Worm (Caenorhabditis elegans) whole organism, L1 larva: ENCODE data around the gene gcsh-1.
A peak's percentile ranks its signal among the peaks of the same experiment; 100 is the strongest.

Experiments
- C34B4.2 ChIP-seq: sonication (generic microtip); optimal IDR thresholded peaks from 2 replicates; lab custom pipeline; 2017; ENCODE audit warnings: mild to moderate bottlenecking, missing genetic modification characterization, missing compliant biosample characterization
- aha-1 ChIP-seq: fragments of 150-350 bp; optimal IDR thresholded peaks from 2 replicates; lab custom pipeline; 2014; ENCODE audit warnings: missing biosample characterization, missing genetic modification characterization
- aly-2 ChIP-seq: fragments of 150-350 bp; optimal IDR thresholded peaks from 2 replicates; lab custom pipeline; 2014; ENCODE audit warnings: missing biosample characterization, missing genetic modification characterization
- ceh-82 ChIP-seq, 3 experiments: fragments of 150-350 bp in 1 of 3; sonication (generic microtip) in 2 of 3; optimal IDR thresholded peaks; 2 replicates each; lab custom pipeline; 2014 to 2017; ENCODE audit warnings: missing biosample characterization in 3 of 3, missing genetic modification characterization in 3 of 3
- dsc-1 ChIP-seq: sonication (generic microtip); optimal IDR thresholded peaks from 2 replicates; lab custom pipeline; 2016; ENCODE audit warnings: mild to moderate bottlenecking, missing genetic modification characterization, missing compliant biosample characterization
- egl-13 ChIP-seq: sonication (generic microtip); optimal IDR thresholded peaks from 2 replicates; lab custom pipeline; 2016; ENCODE audit warnings: missing genotype, missing genetic modification reagents, missing genetic modification characterization, missing compliant biosample characterization
- egl-27 ChIP-seq, 2 experiments: fragments of 150-350 bp in 1 of 2; sonication (generic microtip); optimal IDR thresholded peaks; 3 replicates each; lab custom pipeline; 2017 to 2018; ENCODE audit warnings: missing biosample characterization in 2 of 2, missing genetic modification characterization in 2 of 2, missing genetic modification reagents in 2 of 2
- elt-2 ChIP-seq: sonication (generic microtip); optimal IDR thresholded peaks from 2 replicates; lab custom pipeline; 2016; ENCODE audit warnings: missing genetic modification characterization, mild to moderate bottlenecking, inconsistent platforms, missing compliant biosample characterization, missing genetic modification reagents
- elt-3 ChIP-seq, 6 experiments: fragments of 150-350 bp in 1 of 6; sonication (generic microtip); optimal IDR thresholded peaks; 2 replicates each; lab custom pipeline; 2017 to 2018; ENCODE audit warnings: missing biosample characterization in 6 of 6, missing genetic modification characterization in 6 of 6, inconsistent platforms in 1 of 6
- fkh-10 ChIP-seq: sonication (generic microtip); optimal IDR thresholded peaks from 2 replicates; lab custom pipeline; 2017; ENCODE audit warnings: missing biosample characterization, missing genetic modification reagents, missing genetic modification characterization
- fkh-4 ChIP-seq: sonication (generic microtip); optimal IDR thresholded peaks from 2 replicates; lab custom pipeline; 2016; ENCODE audit warnings: missing compliant biosample characterization, missing genetic modification characterization, borderline replicate concordance
- grh-1 ChIP-seq: fragments of 200-800 bp; sonication (Bioruptor generic); IDR thresholded peaks from 2 replicates; pipeline ENCODE4 v1.3.6; 2022; ENCODE audit warnings: missing genetic modification reagents, missing genetic modification characterization, missing compliant biosample characterization
- hlh-17 ChIP-seq: fragments of 200-800 bp; sonication (Bioruptor generic); optimal IDR thresholded peaks from 2 replicates; lab custom pipeline; 2018; ENCODE audit warnings: missing genetic modification characterization, mild to moderate bottlenecking, missing compliant biosample characterization, moderate library complexity, borderline replicate concordance
- hlh-4 ChIP-seq: sonication (generic microtip); optimal IDR thresholded peaks from 2 replicates; lab custom pipeline; 2016; ENCODE audit warnings: mild to moderate bottlenecking, missing genetic modification characterization, missing compliant biosample characterization
- isw-1 ChIP-seq: fragments of 200-800 bp; sonication (Bioruptor generic); IDR thresholded peaks from 2 replicates; pipeline ENCODE4 v1.3.6; 2022; ENCODE audit warnings: missing genetic modification characterization, missing compliant biosample characterization
- jun-1 ChIP-seq: fragments of 150-350 bp; optimal IDR thresholded peaks from 2 replicates; lab custom pipeline; 2014; ENCODE audit warnings: missing biosample characterization, missing genetic modification reagents, missing genetic modification characterization
- lin-35 ChIP-seq, 2 experiments: fragments of 150-350 bp; optimal IDR thresholded peaks; 2 replicates each; lab custom pipeline; 2014; ENCODE audit warnings: missing biosample characterization in 2 of 2, missing genetic modification characterization in 2 of 2, missing genetic modification reagents in 2 of 2
- lin-39 ChIP-seq: fragments of 150-350 bp; optimal IDR thresholded peaks from 2 replicates; lab custom pipeline; 2014; ENCODE audit warnings: missing biosample characterization, missing genetic modification reagents, missing genetic modification characterization
- lir-3 ChIP-seq: sonication (generic microtip); optimal IDR thresholded peaks from 2 replicates; lab custom pipeline; 2016; ENCODE audit warnings: mild to moderate bottlenecking, missing genetic modification characterization, moderate library complexity, missing compliant biosample characterization; ENCODE audit not compliant: poor library complexity
- lsy-2 ChIP-seq, 2 experiments: fragments of 150-350 bp; optimal IDR thresholded peaks; 2 replicates each; lab custom pipeline; 2014; ENCODE audit warnings: missing biosample characterization in 2 of 2, missing genetic modification characterization in 2 of 2
- mab-9 ChIP-seq: fragments of 200-800 bp; sonication (Bioruptor generic); IDR thresholded peaks from 2 replicates; pipeline ENCODE4 v1.3.6; 2022; ENCODE audit warnings: missing genetic modification reagents, missing genetic modification characterization, missing compliant biosample characterization
- mdl-1 ChIP-seq, 2 experiments: fragments of 150-350 bp; optimal IDR thresholded peaks; 2 replicates each; lab custom pipeline; 2014 to 2017; ENCODE audit warnings: missing biosample characterization in 2 of 2, missing genetic modification characterization in 2 of 2, inconsistent platforms in 1 of 2
- mef-2 ChIP-seq: fragments of 150-350 bp; optimal IDR thresholded peaks from 2 replicates; lab custom pipeline; 2014; ENCODE audit warnings: missing biosample characterization, missing genetic modification characterization
- nhr-12 ChIP-seq: sonication (generic microtip); optimal IDR thresholded peaks from 2 replicates; lab custom pipeline; 2017; ENCODE audit warnings: missing biosample characterization, missing genetic modification characterization
- nhr-19 ChIP-seq: fragments of 200-800 bp; sonication (Bioruptor generic); conservative IDR thresholded peaks from 2 replicates; pipeline ENCODE4 v1.3.6; 2022; ENCODE audit warnings: missing genetic modification characterization, missing compliant biosample characterization
- nhr-20 ChIP-seq: sonication (generic microtip); optimal IDR thresholded peaks from 2 replicates; lab custom pipeline; 2016; ENCODE audit warnings: mild to moderate bottlenecking, missing genetic modification characterization, missing compliant biosample characterization
- nhr-237 ChIP-seq: fragments of 150-350 bp; optimal IDR thresholded peaks from 2 replicates; lab custom pipeline; 2014; ENCODE audit warnings: missing biosample characterization, missing genetic modification characterization
- nhr-28 ChIP-seq: fragments of 150-350 bp; optimal IDR thresholded peaks from 2 replicates; lab custom pipeline; 2014; ENCODE audit warnings: missing biosample characterization, missing genetic modification characterization
- nhr-47 ChIP-seq: sonication (generic microtip); optimal IDR thresholded peaks from 2 replicates; lab custom pipeline; 2016; ENCODE audit warnings: mild to moderate bottlenecking, missing genetic modification characterization, moderate library complexity, missing compliant biosample characterization
- nhr-71 ChIP-seq: sonication (generic microtip); optimal IDR thresholded peaks from 2 replicates; lab custom pipeline; 2016; ENCODE audit warnings: mild to moderate bottlenecking, missing genetic modification characterization, moderate library complexity, missing compliant biosample characterization
- nhr-77 ChIP-seq: fragments of 150-350 bp; optimal IDR thresholded peaks from 2 replicates; lab custom pipeline; 2014; ENCODE audit warnings: missing biosample characterization, missing genetic modification characterization
- nhr-84 ChIP-seq: sonication (generic microtip); optimal IDR thresholded peaks from 2 replicates; lab custom pipeline; 2017; ENCODE audit warnings: missing biosample characterization, missing genetic modification characterization
- nhr-85 ChIP-seq: sonication (generic microtip); peaks from one replicate; lab custom pipeline; 2016; ENCODE audit warnings: missing genetic modification characterization, inconsistent platforms, missing compliant biosample characterization
- nhr-90 ChIP-seq: sonication (generic microtip); optimal IDR thresholded peaks from 2 replicates; lab custom pipeline; 2016; ENCODE audit warnings: mild to moderate bottlenecking, missing genetic modification characterization, missing compliant biosample characterization; ENCODE audit not compliant: poor library complexity
- pqm-1 ChIP-seq: sonication (generic microtip); optimal IDR thresholded peaks from 3 replicates; lab custom pipeline; 2017; ENCODE audit warnings: missing biosample characterization, missing genetic modification characterization
- rnt-1 ChIP-seq: sonication (generic microtip); optimal IDR thresholded peaks from 2 replicates; lab custom pipeline; 2016; ENCODE audit warnings: mild to moderate bottlenecking, missing genetic modification characterization, moderate library complexity, missing compliant biosample characterization
- skn-1 ChIP-seq: fragments of 150-350 bp; optimal IDR thresholded peaks from 2 replicates; lab custom pipeline; 2014; ENCODE audit warnings: missing biosample characterization, missing genetic modification characterization
- snpc-4 ChIP-seq: fragments of 150-350 bp; optimal IDR thresholded peaks from 2 replicates; lab custom pipeline; 2014; ENCODE audit warnings: missing biosample characterization, missing genetic modification characterization
- snu-23 ChIP-seq: sonication (generic microtip); optimal IDR thresholded peaks from 2 replicates; lab custom pipeline; 2016; ENCODE audit warnings: missing genetic modification characterization, missing compliant biosample characterization
- swsn-7 ChIP-seq: sonication (generic microtip); optimal IDR thresholded peaks from 2 replicates; lab custom pipeline; 2016; ENCODE audit warnings: missing genetic modification characterization, missing compliant biosample characterization
- tbx-2 ChIP-seq: sonication (generic microtip); optimal IDR thresholded peaks from 2 replicates; lab custom pipeline; 2016; ENCODE audit warnings: missing genetic modification characterization, missing compliant biosample characterization
- tlp-1 ChIP-seq: fragments of 150-350 bp; optimal IDR thresholded peaks from 2 replicates; lab custom pipeline; 2014; ENCODE audit warnings: missing biosample characterization, missing genetic modification characterization
- unc-130 ChIP-seq: fragments of 150-350 bp; optimal IDR thresholded peaks from 2 replicates; lab custom pipeline; 2017; ENCODE audit warnings: missing biosample characterization, missing genetic modification characterization, inconsistent platforms
- vab-15 ChIP-seq: sonication (generic microtip); optimal IDR thresholded peaks from 2 replicates; lab custom pipeline; 2017; ENCODE audit warnings: missing genotype, mild to moderate bottlenecking, missing genetic modification characterization, missing compliant biosample characterization
- xbp-1 ChIP-seq: sonication (generic microtip); optimal IDR thresholded peaks from 2 replicates; lab custom pipeline; 2016; ENCODE audit warnings: missing genetic modification characterization, missing compliant biosample characterization
- zag-1 ChIP-seq: fragments of 150-350 bp; optimal IDR thresholded peaks from 2 replicates; lab custom pipeline; 2014; ENCODE audit warnings: missing biosample characterization, missing genetic modification characterization
- zip-4 ChIP-seq: fragments of 200-800 bp; sonication (Bioruptor generic); optimal IDR thresholded peaks from 2 replicates; lab custom pipeline; 2018; ENCODE audit warnings: mild to moderate bottlenecking, missing genetic modification characterization, moderate library complexity, missing compliant biosample characterization
- ztf-4 ChIP-seq: fragments of 150-350 bp; optimal IDR thresholded peaks from 2 replicates; lab custom pipeline; 2014; ENCODE audit warnings: missing biosample characterization, missing genetic modification characterization

Gene gcsh-1

DNA sequence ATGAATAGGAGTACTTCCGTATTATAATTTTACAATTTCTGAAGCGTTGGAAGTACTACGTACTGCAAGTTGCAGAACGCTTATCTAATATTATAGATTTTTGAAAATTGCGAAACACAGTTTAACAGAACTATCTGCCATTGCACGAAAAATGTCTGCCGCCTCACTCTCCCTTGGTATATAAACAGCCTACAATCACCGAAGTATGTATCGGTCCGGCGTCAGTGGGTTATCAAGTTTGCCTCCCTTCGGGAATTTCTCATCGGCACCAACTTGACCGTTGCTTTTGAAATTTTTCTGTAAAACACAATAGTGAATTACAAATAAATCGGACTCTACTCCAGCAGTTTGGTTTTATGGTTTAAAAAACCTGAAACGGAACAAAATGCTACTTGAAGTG, 37.5 kb downstream of the gcsh-1 start:
- TF ChIP-seq nhr-90 (no peak), egl-27 (tag; optimal IDR thresholded peaks at IDR 0.05; lab: Kevin White, UChicago) (no peak), snpc-4 (tag; lab: Kevin White, UChicago) (peak; percentile 95), nhr-237 (tag; lab: Kevin White, UChicago) (no peak), ztf-4 (tag; lab: Kevin White, UChicago) (no peak), nhr-19 (0 out of 2 replicates have a peak, but pooled peaks have one; percentile 7), fkh-10 (GFP tag; lab: Kevin White, UChicago) (no peak), nhr-71 (tag; lab: Kevin White, UChicago) (no peak), nhr-84 (tag; lab: Kevin White, UChicago) (no peak), aha-1 (tag; lab: Kevin White, UChicago) (no peak), nhr-28 (tag; lab: Kevin White, UChicago) (no peak), nhr-85 (no peak), dsc-1 (tag; lab: Kevin White, UChicago) (no peak), nhr-20 (tag; lab: Kevin White, UChicago) (peak; percentile 0), tbx-2 (tag; lab: Kevin White, UChicago) (no peak), lir-3 (tag; lab: Kevin White, UChicago) (no peak), swsn-7 (no peak), aly-2 (tag; lab: Kevin White, UChicago) (no peak), nhr-12 (tag; lab: Kevin White, UChicago) (no peak), fkh-4 (tag; lab: Kevin White, UChicago) (no peak), xbp-1 (tag; lab: Kevin White, UChicago) (no peak), egl-13 (tag; lab: Kevin White, UChicago) (no peak), mab-9 (GFP tag; lab: Robert Waterston, UW) (no peak), skn-1 (tag; lab: Kevin White, UChicago) (peak; percentile 2), elt-2 (tag; lab: Kevin White, UChicago) (peak; percentile 35), zag-1 (tag; lab: Kevin White, UChicago) (no peak), grh-1 (no peak), nhr-47 (peak; percentile 18)

- TF ChIP-seq nhr-85 (peak; percentile 82), hlh-4 (tag; lab: Kevin White, UChicago) (no peak), xbp-1 (tag; lab: Kevin White, UChicago) (no peak), elt-3 (tag; optimal IDR thresholded peaks at IDR 0.05; lab: Kevin White, UChicago) (peak in 3 of 6 experiments; percentile 18 to 79 (median 66)), rnt-1 (peak; percentile 24), ztf-4 (tag; lab: Kevin White, UChicago) (no peak), mdl-1 (tag; optimal IDR thresholded peaks at IDR 0.05; lab: Kevin White, UChicago) (peak in 1 of 2 experiments; percentile 50), lin-35 (GFP tag; optimal IDR thresholded peaks at IDR 0.05; lab: Kevin White, UChicago) (peak in 1 of 2 experiments; percentile 66), isw-1 (GFP tag; lab: Robert Waterston, UW) (peak; percentile 44; the same call in 1 of the 2 replicates), swsn-7 (peak; percentile 54), nhr-20 (tag; lab: Kevin White, UChicago) (peak; percentile 71), zip-4 (GFP tag; lab: Kevin White, UChicago) (peak; percentile 98), pqm-1 (no peak), grh-1 (peak; percentile 45; the same call in 1 of the 2 replicates), jun-1 (tag; lab: Kevin White, UChicago) (peak; percentile 51), nhr-77 (peak; percentile 30), lsy-2 (tag; optimal IDR thresholded peaks at IDR 0.05; lab: Kevin White, UChicago) (peak; percentile 6 to 53), hlh-17 (GFP tag; lab: Kevin White, UChicago) (no peak), nhr-19 (peak; percentile 71), nhr-47 (peak; percentile 71), snu-23 (peak; percentile 63), aha-1 (tag; lab: Kevin White, UChicago) (no peak), lin-39 (tag; lab: Kevin White, UChicago) (no peak), nhr-90 (peak; percentile 87), ceh-82 (tag; optimal IDR thresholded peaks at IDR 0.05; lab: Kevin White, UChicago) (peak; percentile 38 to 57 (median 46)), unc-130 (tag; lab: Kevin White, UChicago) (peak; percentile 7), vab-15 (tag; lab: Kevin White, UChicago) (no peak), snpc-4 (tag; lab: Kevin White, UChicago) (peak; percentile 98), C34B4.2 (tag; lab: Kevin White, UChicago) (no peak), tlp-1 (no peak), elt-2 (tag; lab: Kevin White, UChicago) (peak; percentile 56), tbx-2 (tag; lab: Kevin White, UChicago) (peak; percentile 46), mef-2 (tag; lab: Kevin White, UChicago) (no peak)
These were observed 38.1 kb downstream of the gcsh-1 start for ce11 chrX:14476625-14477257.
